Fruit fly (Drosophila melanogaster) whole organism, embryonic: ENCODE measurements around the gene HP1e.

Experiments used
- CG11398 ChIP-seq: fragments of 200-800 bp; sonication (Bioruptor generic); optimal IDR thresholded peaks from 2 replicates; lab custom pipeline; 2016; ENCODE audit warnings: missing biosample characterization, missing genetic modification characterization
- CG12155 ChIP-seq: fragments of 200-800 bp; sonication (Bioruptor generic); optimal IDR thresholded peaks from 3 replicates; lab custom pipeline; 2016; ENCODE audit warnings: missing biosample characterization, missing genetic modification characterization
- CG13424 ChIP-seq: fragments of 200-800 bp; sonication (Bioruptor generic); optimal IDR thresholded peaks from 2 replicates; lab custom pipeline; 2019; ENCODE audit warnings: missing biosample characterization, mild to moderate bottlenecking, missing genetic modification characterization, moderate library complexity
- CG17385 ChIP-seq: fragments of 200-800 bp; sonication (Bioruptor generic); optimal IDR thresholded peaks from 3 replicates; lab custom pipeline; 2018; ENCODE audit warnings: missing biosample characterization, mild to moderate bottlenecking, missing genetic modification characterization
- CG17802 ChIP-seq: fragments of 200-800 bp; sonication (Bioruptor generic); optimal IDR thresholded peaks from 2 replicates; lab custom pipeline; 2018; ENCODE audit warnings: missing biosample characterization, mild to moderate bottlenecking, missing genetic modification characterization, moderate library complexity
- CG17829 ChIP-seq: fragments of 200-800 bp; optimal IDR thresholded peaks from 2 replicates; lab custom pipeline; 2019; ENCODE audit warnings: missing biosample characterization, mild to moderate bottlenecking, missing genetic modification characterization, moderate library complexity
- CG18619 ChIP-seq: fragments of 200-800 bp; sonication (Bioruptor generic); optimal IDR thresholded peaks from 3 replicates; lab custom pipeline; 2017; ENCODE audit warnings: missing biosample characterization, mild to moderate bottlenecking, missing genetic modification characterization
- CG31224 ChIP-seq: fragments of 200-800 bp; sonication (Bioruptor generic); IDR thresholded peaks from 2 replicates; pipeline ENCODE4 v1.3.6; 2022; ENCODE audit warnings: missing biosample characterization, missing genetic modification characterization
- CG3281 ChIP-seq: fragments of 200-800 bp; sonication (Bioruptor generic); optimal IDR thresholded peaks from 3 replicates; lab custom pipeline; 2017; ENCODE audit warnings: missing biosample characterization, mild to moderate bottlenecking, missing genetic modification characterization
- CG33557 ChIP-seq: fragments of 200-800 bp; sonication (Bioruptor generic); optimal IDR thresholded peaks from 2 replicates; lab custom pipeline; 2019; ENCODE audit warnings: missing biosample characterization, mild to moderate bottlenecking, missing genetic modification characterization, moderate library complexity
- CG34224 ChIP-seq: fragments of 200-800 bp; sonication (Bioruptor generic); IDR thresholded peaks from 3 replicates; pipeline ENCODE4 v1.3.6; 2022; ENCODE audit warnings: missing biosample characterization, missing genetic modification characterization; ENCODE audit not compliant: partially characterized antibody
- CG34376 ChIP-seq: fragments of 200-800 bp; sonication (Bioruptor generic); optimal IDR thresholded peaks from 2 replicates; lab custom pipeline; 2018; ENCODE audit warnings: missing biosample characterization, mild to moderate bottlenecking, missing genetic modification characterization
- CG4730 ChIP-seq: fragments of 200-800 bp; sonication (Bioruptor generic); IDR thresholded peaks from 2 replicates; pipeline ENCODE4 v1.3.6; 2022; ENCODE audit warnings: missing biosample characterization, missing genetic modification characterization
- CG7271 ChIP-seq: fragments of 200-800 bp; sonication (Bioruptor generic); optimal IDR thresholded peaks from 2 replicates; lab custom pipeline; 2018; ENCODE audit warnings: missing biosample characterization, mild to moderate bottlenecking, missing genetic modification characterization, moderate library complexity
- CG7963 ChIP-seq: fragments of 200-800 bp; sonication (Bioruptor generic); IDR thresholded peaks from 3 replicates; pipeline ENCODE4 v1.3.6; 2022; ENCODE audit warnings: missing biosample characterization, missing genetic modification characterization; ENCODE audit not compliant: partially characterized antibody
- CG7987 ChIP-seq: fragments of 200-800 bp; sonication (Bioruptor generic); optimal IDR thresholded peaks from 2 replicates; lab custom pipeline; 2018; ENCODE audit warnings: missing biosample characterization, mild to moderate bottlenecking, missing genetic modification characterization, moderate library complexity
- Dip3 ChIP-seq: fragments of 200-800 bp; sonication (Bioruptor generic); optimal IDR thresholded peaks from 3 replicates; lab custom pipeline; 2016; ENCODE audit warnings: missing biosample characterization, missing genetic modification characterization
- Dp ChIP-seq: fragments of 200-800 bp; sonication (Bioruptor generic); optimal IDR thresholded peaks from 2 replicates; lab custom pipeline; 2018; ENCODE audit warnings: missing biosample characterization, mild to moderate bottlenecking, missing genetic modification characterization, moderate library complexity
- E2f2 ChIP-seq: fragments of 200-800 bp; sonication (Bioruptor generic); IDR thresholded peaks from 2 replicates; pipeline ENCODE4 v1.3.6; 2022; ENCODE audit warnings: missing biosample characterization, missing genetic modification characterization
- Elba2 ChIP-seq: fragments of 200-800 bp; sonication (Bioruptor generic); optimal IDR thresholded peaks from 3 replicates; lab custom pipeline; 2016; ENCODE audit warnings: missing biosample characterization, missing genetic modification characterization
- Fer2 ChIP-seq: fragments of 200-800 bp; sonication (Bioruptor generic); optimal IDR thresholded peaks from 2 replicates; lab custom pipeline; 2018; ENCODE audit warnings: missing biosample characterization, mild to moderate bottlenecking, missing genetic modification characterization, moderate library complexity
- HmgD ChIP-seq: fragments of 200-800 bp; sonication (Bioruptor generic); optimal IDR thresholded peaks from 3 replicates; lab custom pipeline; 2016; ENCODE audit warnings: missing biosample characterization, missing genetic modification characterization
- MBD-R2 ChIP-seq: fragments of 200-800 bp; sonication (Bioruptor generic); IDR thresholded peaks from 2 replicates; pipeline ENCODE4 v1.3.6; 2022; ENCODE audit warnings: missing biosample characterization, missing genetic modification characterization
- Poxn ChIP-seq: fragments of 200-800 bp; sonication (Bioruptor generic); IDR thresholded peaks from 2 replicates; pipeline ENCODE4 v1.3.6; 2022; ENCODE audit warnings: missing biosample characterization, missing genetic modification characterization
- Rfx ChIP-seq: fragments of 200-800 bp; sonication (Bioruptor generic); IDR thresholded peaks from 2 replicates; pipeline ENCODE4 v1.3.6; 2022; ENCODE audit warnings: missing biosample characterization, missing genetic modification characterization
- Scr ChIP-seq: fragments of 200-800 bp; sonication (Bioruptor generic); IDR thresholded peaks from 2 replicates; pipeline ENCODE4 v1.3.6; 2022; ENCODE audit warnings: missing biosample characterization, missing genetic modification characterization; ENCODE audit not compliant: partially characterized antibody
- Side ChIP-seq: fragments of 200-800 bp; sonication (Bioruptor generic); optimal IDR thresholded peaks from 2 replicates; lab custom pipeline; 2016; ENCODE audit warnings: missing biosample characterization, missing genetic modification characterization
- cato ChIP-seq: fragments of 200-800 bp; sonication (Bioruptor generic); optimal IDR thresholded peaks from 2 replicates; lab custom pipeline; 2016; ENCODE audit warnings: missing biosample characterization, missing genetic modification characterization, borderline replicate concordance
- chm ChIP-seq: fragments of 200-800 bp; sonication (Bioruptor generic); IDR thresholded peaks from 2 replicates; pipeline ENCODE4 v1.3.6; 2022; ENCODE audit warnings: missing biosample characterization, missing genetic modification characterization
- croc ChIP-seq: fragments of 200-800 bp; sonication (Bioruptor generic); conservative IDR thresholded peaks from 3 replicates; pipeline ENCODE4 v1.3.6; 2022; ENCODE audit warnings: missing biosample characterization, missing genetic modification characterization
- dm ChIP-seq: fragments of 200-800 bp; sonication (Bioruptor generic); optimal IDR thresholded peaks from 3 replicates; lab custom pipeline; 2016; ENCODE audit warnings: missing biosample characterization, missing genetic modification characterization
- dmrt99B ChIP-seq: fragments of 200-800 bp; sonication (Bioruptor generic); optimal IDR thresholded peaks from 2 replicates; lab custom pipeline; 2018; ENCODE audit warnings: missing biosample characterization, mild to moderate bottlenecking, missing genetic modification characterization, moderate library complexity
- emc ChIP-seq: fragments of 200-800 bp; sonication (Bioruptor generic); optimal IDR thresholded peaks from 2 replicates; lab custom pipeline; 2016; ENCODE audit warnings: missing biosample characterization, missing genetic modification characterization
- fd96Cb ChIP-seq: fragments of 200-800 bp; sonication (Bioruptor generic); optimal IDR thresholded peaks from 2 replicates; lab custom pipeline; 2018; ENCODE audit warnings: missing biosample characterization, mild to moderate bottlenecking, missing genetic modification characterization, moderate library complexity
- gsb ChIP-seq: fragments of 200-800 bp; sonication (Bioruptor generic); IDR thresholded peaks from 2 replicates; pipeline ENCODE4 v1.3.6; 2022; ENCODE audit warnings: missing biosample characterization, missing genetic modification characterization
- gsb-n ChIP-seq: fragments of 200-800 bp; sonication (Bioruptor generic); optimal IDR thresholded peaks from 3 replicates; lab custom pipeline; 2018; ENCODE audit warnings: missing biosample characterization, mild to moderate bottlenecking, missing genetic modification characterization
- ham ChIP-seq: fragments of 200-800 bp; sonication (Bioruptor generic); IDR thresholded peaks from 2 replicates; pipeline ENCODE4 v1.3.6; 2022; ENCODE audit warnings: missing biosample characterization, missing genetic modification characterization
- kah ChIP-seq: fragments of 200-800 bp; sonication (Bioruptor generic); optimal IDR thresholded peaks from 2 replicates; lab custom pipeline; 2018; ENCODE audit warnings: missing biosample characterization, mild to moderate bottlenecking, missing genetic modification characterization
- onecut ChIP-seq: fragments of 200-800 bp; sonication (Bioruptor generic); IDR thresholded peaks from 2 replicates; pipeline ENCODE4 v1.3.6; 2022; ENCODE audit warnings: missing biosample characterization, missing genetic modification characterization
- pita ChIP-seq: fragments of 200-800 bp; sonication (Bioruptor generic); optimal IDR thresholded peaks from 2 replicates; lab custom pipeline; 2017; ENCODE audit warnings: missing biosample characterization, mild to moderate bottlenecking, missing genetic modification characterization
- pzg ChIP-seq: fragments of 200-800 bp; sonication (Bioruptor generic); optimal IDR thresholded peaks from 3 replicates; lab custom pipeline; 2018; ENCODE audit warnings: missing biosample characterization, mild to moderate bottlenecking, missing genetic modification characterization, moderate library complexity
- salm ChIP-seq: fragments of 200-800 bp; sonication (Bioruptor generic); optimal IDR thresholded peaks from 2 replicates; lab custom pipeline; 2018; ENCODE audit warnings: missing biosample characterization, mild to moderate bottlenecking, missing genetic modification characterization
- slp2 ChIP-seq: fragments of 200-800 bp; sonication (Bioruptor generic); optimal IDR thresholded peaks from 2 replicates; lab custom pipeline; 2016; ENCODE audit warnings: missing biosample characterization, missing genetic modification characterization
- tgo ChIP-seq: fragments of 200-800 bp; sonication (Bioruptor generic); IDR thresholded peaks from 3 replicates; pipeline ENCODE4 v1.3.6; 2022; ENCODE audit warnings: missing biosample characterization, missing genetic modification characterization
- tio ChIP-seq: fragments of 200-800 bp; sonication (Bioruptor generic); optimal IDR thresholded peaks from 2 replicates; lab custom pipeline; 2017; ENCODE audit warnings: missing biosample characterization, missing genetic modification characterization, inconsistent platforms
- twi ChIP-seq: fragments of 200-800 bp; optimal IDR thresholded peaks from 2 replicates; lab custom pipeline; 2019; ENCODE audit warnings: missing biosample characterization, mild to moderate bottlenecking, missing genetic modification characterization, moderate library complexity
- unc-4 ChIP-seq: fragments of 200-800 bp; sonication (Bioruptor generic); IDR thresholded peaks from 2 replicates; pipeline ENCODE4 v1.3.6; 2022; ENCODE audit warnings: missing biosample characterization, missing genetic modification characterization; ENCODE audit not compliant: partially characterized antibody
- z ChIP-seq: fragments of 200-800 bp; sonication (Bioruptor generic); IDR thresholded peaks from 3 replicates; pipeline ENCODE4 v1.3.6; 2022; ENCODE audit warnings: missing biosample characterization, missing genetic modification characterization

The HP1e gene

DNA sequence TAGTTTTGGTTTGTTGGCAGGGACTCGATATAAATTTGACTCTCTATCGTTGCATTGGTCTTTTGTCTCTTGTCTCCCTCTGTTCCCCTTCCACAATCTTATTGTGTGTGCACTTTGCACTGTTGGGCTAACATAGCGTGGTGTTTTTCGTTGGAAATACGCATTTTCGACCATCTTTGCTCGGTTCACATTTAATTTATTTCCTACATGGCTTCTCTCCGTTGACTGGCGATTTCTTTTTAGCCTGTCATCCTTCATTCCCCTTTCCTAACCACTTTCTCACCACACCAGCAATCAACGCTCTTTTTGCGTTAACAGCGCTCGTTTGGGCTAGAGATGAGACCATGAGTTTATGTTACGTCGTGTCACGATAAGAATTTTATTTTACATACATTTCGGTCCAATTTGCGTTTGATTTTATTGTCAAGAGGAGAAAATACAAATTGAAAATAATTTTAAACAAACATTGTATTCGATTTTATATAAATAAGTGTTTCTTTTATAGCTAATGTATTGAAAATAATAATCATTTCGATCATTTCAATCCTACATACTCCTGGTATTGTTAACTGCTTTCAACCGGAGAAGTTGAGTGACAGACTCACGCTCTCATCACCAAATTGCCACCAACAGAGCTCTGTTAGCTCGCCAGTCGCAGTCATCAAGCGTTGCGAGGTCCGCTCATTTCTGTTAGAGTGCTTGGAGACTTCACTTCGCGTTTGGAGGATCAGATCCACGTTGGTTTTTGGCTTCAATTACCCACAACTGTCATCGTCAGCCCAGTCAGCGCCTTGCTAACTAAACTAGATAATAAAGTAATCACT is 19.8 kb downstream of the HP1e start (continued):
- peak; percentile 13 for TF ChIP-seq dm (GFP tag; lab: Kevin White, UChicago)
- no peak for TF ChIP-seq CG17802 (tag; lab: Kevin White, UChicago)
- peak; percentile 77 for TF ChIP-seq CG33557 (GFP tag; lab: Kevin White, UChicago)
- peak; percentile 77 for TF ChIP-seq CG7987 (GFP tag; lab: Kevin White, UChicago)
- TF ChIP-seq onecut (GFP tag; lab: Robert Waterston, UW), result peak; percentile 69
- peak; percentile 37 for TF ChIP-seq kah
- TF ChIP-seq unc-4 (GFP tag; lab: Robert Waterston, UW), result peak; percentile 97
- peak; percentile 28; the same call in 1 of the 3 replicates for TF ChIP-seq croc (GFP tag; lab: Robert Waterston, UW)
- TF ChIP-seq Poxn (GFP tag; lab: Robert Waterston, UW), result no peak
- TF ChIP-seq CG13424 (tag; lab: Kevin White, UChicago), result peak; percentile 87
- peak; percentile 81 for TF ChIP-seq CG17829 (tag; lab: Kevin White, UChicago)
- peak; percentile 27 for TF ChIP-seq pzg (GFP tag; lab: Kevin White, UChicago)
- TF ChIP-seq ham (GFP tag; lab: Robert Waterston, UW), result no peak; the same call in 1 of the 2 replicates
- peak; percentile 82 for TF ChIP-seq dmrt99B (tag; lab: Kevin White, UChicago)
- peak; percentile 23 for TF ChIP-seq cato
- peak; percentile 78 for TF ChIP-seq tgo (GFP tag; lab: Robert Waterston, UW)
- TF ChIP-seq Scr (GFP tag; lab: Robert Waterston, UW), result peak; percentile 97
- TF ChIP-seq z, result no peak
- no peak for TF ChIP-seq Dp (GFP tag; lab: Kevin White, UChicago)
- no peak; the same call in 1 of the 2 replicates for TF ChIP-seq gsb (GFP tag; lab: Robert Waterston, UW)
- TF ChIP-seq fd96Cb (tag; lab: Kevin White, UChicago), result peak; percentile 55
- peak; percentile 11 for TF ChIP-seq emc (GFP tag; lab: Kevin White, UChicago)
- no peak for TF ChIP-seq Elba2 (GFP tag; lab: Kevin White, UChicago)
- TF ChIP-seq CG7271 (tag; lab: Kevin White, UChicago), result peak; percentile 55
- peak; percentile 13 for TF ChIP-seq HmgD
- TF ChIP-seq pita (GFP tag; lab: Kevin White, UChicago), result no peak
- TF ChIP-seq slp2 (GFP tag; lab: Kevin White, UChicago), result no peak
- peak; percentile 94 for TF ChIP-seq CG34376 (GFP tag; lab: Kevin White, UChicago)
- 0 out of 2 replicates have a peak, but pooled peaks have one; percentile 47 for TF ChIP-seq CG4730 (GFP tag; lab: Robert Waterston, UW)
- TF ChIP-seq MBD-R2 (GFP tag; lab: Robert Waterston, UW), result peak; percentile 52; the same call in 1 of the 2 replicates
- TF ChIP-seq E2f2 (GFP tag; lab: Robert Waterston, UW), result peak; percentile 35; the same call in 1 of the 2 replicates
- TF ChIP-seq CG34224 (GFP tag; lab: Robert Waterston, UW), result peak; percentile 97
- peak; percentile 74 for TF ChIP-seq CG17385 (GFP tag; lab: Kevin White, UChicago)
- no peak for TF ChIP-seq CG11398 (GFP tag; lab: Kevin White, UChicago)
- TF ChIP-seq salm (tag; lab: Kevin White, UChicago), result peak; percentile 29
- TF ChIP-seq chm (GFP tag; lab: Robert Waterston, UW), result peak; percentile 89
- TF ChIP-seq Dip3 (GFP tag; lab: Kevin White, UChicago), result peak; percentile 75
- TF ChIP-seq twi (tag; lab: Kevin White, UChicago), result peak; percentile 65
- TF ChIP-seq tio (GFP tag; lab: Kevin White, UChicago), result peak; percentile 43
- TF ChIP-seq CG7963 (GFP tag; lab: Robert Waterston, UW), result peak; percentile 64; the same call in 2 of the 3 replicates
- peak; percentile 87 for TF ChIP-seq Rfx (GFP tag; lab: Robert Waterston, UW)
- peak; percentile 55 for TF ChIP-seq CG31224 (GFP tag; lab: Robert Waterston, UW)
- peak; percentile 76 for TF ChIP-seq CG18619 (GFP tag; lab: Kevin White, UChicago)
- TF ChIP-seq gsb-n (tag; lab: Kevin White, UChicago), result peak; percentile 52
- peak; percentile 50 for TF ChIP-seq Side
- peak; percentile 75 for TF ChIP-seq Fer2
- TF ChIP-seq CG3281 (GFP tag; lab: Kevin White, UChicago), result peak; percentile 90
- peak; percentile 75 for TF ChIP-seq CG12155 (GFP tag; lab: Kevin White, UChicago)
